Worm (Caenorhabditis elegans): ENCODE data around the gene Y54F10AM.11.

ce11 chrIII:2571447-2571846 is 7.7 kb upstream of the Y54F10AM.11 start, which contains the start of gene Y54F10AR.2:
- no peak for TF ChIP-seq elt-3 (tag; optimal IDR thresholded peaks at IDR 0.05)
- TF ChIP-seq F13H6.1 (tag; optimal IDR thresholded peaks at IDR 0.05), result no peak
- TF ChIP-seq ZK546.5 (tag; optimal IDR thresholded peaks at IDR 0.05), result no peak
- no peak for TF ChIP-seq lin-11 (tag; optimal IDR thresholded peaks at IDR 0.05)
- TF ChIP-seq unc-39 (tag; optimal IDR thresholded peaks at IDR 0.05), result no peak
- no peak for TF ChIP-seq nhr-12 (tag; optimal IDR thresholded peaks at IDR 0.05)
- TF ChIP-seq unc-62 (GFP tag; optimal IDR thresholded peaks at IDR 0.05), result no peak
